Worm (Caenorhabditis elegans): Measurements from ENCODE around the gene F40G12.4.

DNA sequence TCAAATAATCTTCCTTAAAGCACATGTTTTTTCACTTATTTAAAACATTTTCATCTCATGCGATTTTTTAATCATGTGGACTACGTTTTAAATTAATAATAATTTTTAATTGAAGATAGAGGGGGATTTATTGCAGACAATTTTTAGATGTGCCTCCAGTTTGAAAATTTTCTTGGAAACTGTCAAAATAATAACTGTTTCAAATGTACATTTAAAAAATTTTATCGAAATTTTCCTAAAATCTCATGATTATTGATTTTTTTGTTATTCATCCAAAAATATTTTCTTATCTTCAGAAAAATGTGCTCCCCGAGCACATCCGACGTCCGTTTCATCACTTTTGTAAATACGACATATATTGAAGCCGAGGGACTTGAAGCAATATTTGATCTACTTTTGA, 11.7 kb downstream of the F40G12.4 start, which contains the start of gene sre-8:
- TF ChIP-seq ama-1 (optimal IDR thresholded peaks at IDR 0.05): no peak
- TF ChIP-seq B0310.2 (tag; optimal IDR thresholded peaks at IDR 0.05): no peak
- no peak for TF ChIP-seq ceh-13 (GFP tag; optimal IDR thresholded peaks at IDR 0.05)
- TF ChIP-seq hmg-4 (GFP tag; optimal IDR thresholded peaks at IDR 0.05): no peak

Measured in whole organism, early embryonic.